Fruit fly (Drosophila melanogaster) S2 (cell line): Measurements from ENCODE around the gene P5CDh2.

Source experiments
- CG8478 ChIP-seq: fragments of >200 bp; optimal IDR thresholded peaks from 2 replicates; lab custom pipeline; 2018
- CTCF ChIP-seq, 2 experiments: fragments of >200 bp; optimal IDR thresholded peaks; 2 replicates each; lab custom pipeline; 2018

- TF ChIP-seq CG8478 (lab: Kevin White, UChicago), result no peak
- no peak for TF ChIP-seq CTCF (optimal IDR thresholded peaks at IDR 0.05; lab: Kevin White, UChicago)
Observed at dm6 chr3R:21829487-21829957, 48.2 kb upstream of the P5CDh2 start.
